Worm (Caenorhabditis elegans): ENCODE data around the gene C05C10.5.

DNA sequence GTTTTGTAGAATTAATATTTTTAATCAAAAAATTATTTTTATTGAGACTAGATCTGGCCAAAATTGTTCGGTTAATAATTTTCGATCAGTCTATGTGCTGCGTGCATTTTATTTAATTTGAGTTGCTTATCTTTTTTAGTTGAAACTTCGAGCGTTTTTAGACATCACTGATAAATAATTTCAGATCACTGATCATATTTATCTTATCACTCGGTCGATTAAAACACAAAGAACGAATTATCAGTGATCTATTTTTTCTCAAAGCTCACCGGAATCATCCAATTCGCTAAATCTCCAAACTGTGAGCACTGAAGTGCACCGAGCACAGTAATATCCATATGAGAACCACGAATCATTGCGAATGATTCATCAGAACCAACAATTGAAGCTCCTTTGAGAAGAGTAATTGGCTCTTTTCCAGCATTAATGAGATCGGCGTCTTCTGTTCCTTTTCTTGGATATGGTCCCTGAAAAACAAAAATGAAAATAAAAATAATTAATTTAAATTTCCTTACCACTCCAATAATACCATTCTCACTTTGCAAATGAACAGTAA, 3.7 kb upstream of the C05C10.5 start:
- TF ChIP-seq mef-2 (tag; optimal IDR thresholded peaks at IDR 0.05) (no peak), swsn-7 (tag; optimal IDR thresholded peaks at IDR 0.05) (no peak), vab-15 (tag; optimal IDR thresholded peaks at IDR 0.05) (no peak), lir-3 (tag; optimal IDR thresholded peaks at IDR 0.05; ENCODE audit: poor library complexity) (no peak)
